Fruit fly (Drosophila melanogaster) whole organism, prepupa: ENCODE results near the gene CG12984.

Source experiments
- Blimp-1 ChIP-seq: fragments of 200-800 bp; sonication (Bioruptor generic); optimal IDR thresholded peaks from 3 replicates; lab custom pipeline; 2017; ENCODE audit warnings: missing biosample characterization, missing genetic modification characterization, mild to moderate bottlenecking, moderate library complexity, missing genetic modification reagents
- CG10631 ChIP-seq: fragments of 200-800 bp; sonication (Bioruptor generic); optimal IDR thresholded peaks from 2 replicates; lab custom pipeline; 2016; ENCODE audit warnings: missing biosample characterization, missing genetic modification characterization
- CG11762 ChIP-seq: fragments of 200-800 bp; sonication (Bioruptor generic); optimal IDR thresholded peaks from 3 replicates; lab custom pipeline; 2016; ENCODE audit warnings: missing biosample characterization, missing genetic modification characterization; ENCODE audit not compliant: insufficient read depth
- CG15336 ChIP-seq: fragments of 200-800 bp; sonication (Bioruptor generic); IDR thresholded peaks from 2 replicates; pipeline ENCODE4 v1.3.6; 2022; ENCODE audit warnings: missing biosample characterization, missing genetic modification characterization
- CG1621 ChIP-seq: fragments of 200-800 bp; sonication (Bioruptor generic); optimal IDR thresholded peaks from 3 replicates; lab custom pipeline; 2018; ENCODE audit warnings: missing biosample characterization, mild to moderate bottlenecking, missing genetic modification characterization
- CG16779 ChIP-seq: fragments of 200-800 bp; sonication (Bioruptor generic); optimal IDR thresholded peaks from 3 replicates; lab custom pipeline; 2017; ENCODE audit warnings: missing biosample characterization, mild to moderate bottlenecking, missing genetic modification characterization
- CG3032 ChIP-seq: fragments of 200-800 bp; optimal IDR thresholded peaks from 2 replicates; lab custom pipeline; 2019; ENCODE audit warnings: missing biosample characterization, mild to moderate bottlenecking, missing genetic modification characterization, moderate library complexity
- CG31627 ChIP-seq: fragments of 200-800 bp; sonication (Bioruptor generic); optimal IDR thresholded peaks from 3 replicates; lab custom pipeline; 2016; ENCODE audit warnings: missing biosample characterization, missing genetic modification characterization
- CG32006 ChIP-seq: fragments of 200-800 bp; sonication (Bioruptor generic); optimal IDR thresholded peaks from 3 replicates; lab custom pipeline; 2017; ENCODE audit warnings: missing biosample characterization, mild to moderate bottlenecking, missing genetic modification characterization
- CG34406 ChIP-seq: fragments of 200-800 bp; sonication (Bioruptor generic); optimal IDR thresholded peaks from 3 replicates; lab custom pipeline; 2016; ENCODE audit warnings: missing biosample characterization, missing genetic modification characterization
- CG6163 ChIP-seq: fragments of 200-800 bp; sonication (Bioruptor generic); IDR thresholded peaks from 3 replicates; pipeline ENCODE4 v1.3.6; 2022; ENCODE audit warnings: missing biosample characterization, missing genetic modification characterization
- CG6276 ChIP-seq: fragments of 200-800 bp; sonication (Bioruptor generic); optimal IDR thresholded peaks from 2 replicates; lab custom pipeline; 2017; ENCODE audit warnings: missing biosample characterization, mild to moderate bottlenecking, missing genetic modification characterization
- CG6792 ChIP-seq: fragments of 200-800 bp; sonication (Bioruptor generic); optimal IDR thresholded peaks from 3 replicates; lab custom pipeline; 2016; ENCODE audit warnings: missing biosample characterization, missing genetic modification characterization
- CG6808 ChIP-seq: fragments of 200-800 bp; sonication (Bioruptor generic); optimal IDR thresholded peaks from 3 replicates; lab custom pipeline; 2017; ENCODE audit warnings: missing biosample characterization, missing genetic modification characterization, mild to moderate bottlenecking, moderate library complexity, missing genetic modification reagents
- CG6854 ChIP-seq: fragments of 200-800 bp; sonication (Bioruptor generic); optimal IDR thresholded peaks from 2 replicates; lab custom pipeline; 2017; ENCODE audit warnings: missing biosample characterization, mild to moderate bottlenecking, missing genetic modification characterization
- CG7368 ChIP-seq: fragments of 200-800 bp; sonication (Bioruptor generic); optimal IDR thresholded peaks from 3 replicates; lab custom pipeline; 2016; ENCODE audit warnings: missing biosample characterization, missing genetic modification characterization
- CG8319 ChIP-seq: fragments of 200-800 bp; sonication (Bioruptor generic); optimal IDR thresholded peaks from 3 replicates; lab custom pipeline; 2016; ENCODE audit warnings: missing biosample characterization, missing genetic modification characterization
- CG8632 ChIP-seq: fragments of 200-800 bp; sonication (Bioruptor generic); optimal IDR thresholded peaks from 3 replicates; lab custom pipeline; 2016; ENCODE audit warnings: missing biosample characterization, missing genetic modification characterization
- CG9139 ChIP-seq: fragments of 200-800 bp; sonication (Bioruptor generic); optimal IDR thresholded peaks from 3 replicates; lab custom pipeline; 2017; ENCODE audit warnings: missing biosample characterization, mild to moderate bottlenecking, missing genetic modification characterization
- Ets96B ChIP-seq: fragments of 200-800 bp; optimal IDR thresholded peaks from 2 replicates; lab custom pipeline; 2019; ENCODE audit warnings: missing biosample characterization, mild to moderate bottlenecking, missing genetic modification characterization, moderate library complexity
- Gug ChIP-seq: fragments of 200-800 bp; sonication (Bioruptor generic); IDR thresholded peaks from 2 replicates; pipeline ENCODE4 v1.3.6; 2022; ENCODE audit warnings: missing biosample characterization, missing genetic modification characterization
- Hr38 ChIP-seq: sonication (Bioruptor generic); optimal IDR thresholded peaks from 2 replicates; lab custom pipeline; 2016; ENCODE audit warnings: missing biosample characterization, missing genetic modification characterization
- Hr39 ChIP-seq: fragments of 200-800 bp; sonication (Bioruptor generic); optimal IDR thresholded peaks from 2 replicates; lab custom pipeline; 2016; ENCODE audit warnings: missing biosample characterization, missing genetic modification characterization
- Lpt ChIP-seq: fragments of 200-800 bp; sonication (Bioruptor generic); optimal IDR thresholded peaks from 3 replicates; lab custom pipeline; 2016; ENCODE audit warnings: missing biosample characterization, missing genetic modification characterization
- Met ChIP-seq: fragments of 200-800 bp; sonication (Bioruptor generic); optimal IDR thresholded peaks from 3 replicates; lab custom pipeline; 2016; ENCODE audit warnings: missing biosample characterization, missing genetic modification characterization
- OdsH ChIP-seq: fragments of 200-800 bp; sonication (Bioruptor generic); optimal IDR thresholded peaks from 3 replicates; lab custom pipeline; 2016; ENCODE audit warnings: missing biosample characterization, missing genetic modification characterization
- Sox102F ChIP-seq: fragments of 200-800 bp; sonication (Bioruptor generic); optimal IDR thresholded peaks from 2 replicates; lab custom pipeline; 2016; ENCODE audit warnings: missing biosample characterization, mild to moderate bottlenecking, missing genetic modification characterization
- achi ChIP-seq: fragments of 200-800 bp; sonication (Bioruptor generic); optimal IDR thresholded peaks from 3 replicates; lab custom pipeline; 2016; ENCODE audit warnings: missing biosample characterization, missing genetic modification characterization
- acj6 ChIP-seq: fragments of 200-800 bp; sonication (Bioruptor generic); optimal IDR thresholded peaks from 3 replicates; lab custom pipeline; 2016; ENCODE audit warnings: missing biosample characterization, missing genetic modification characterization
- cyc ChIP-seq: fragments of 200-800 bp; sonication (Bioruptor generic); optimal IDR thresholded peaks from 3 replicates; lab custom pipeline; 2016; ENCODE audit warnings: missing biosample characterization, missing genetic modification characterization
- dsx ChIP-seq: fragments of 200-800 bp; optimal IDR thresholded peaks from 3 replicates; lab custom pipeline; 2019; ENCODE audit warnings: missing biosample characterization, mild to moderate bottlenecking, missing genetic modification characterization, moderate library complexity; ENCODE audit not compliant: poor library complexity, severe bottlenecking
- eg ChIP-seq: fragments of 200-800 bp; sonication (Bioruptor generic); IDR thresholded peaks from 3 replicates; pipeline ENCODE4 v1.3.6; 2022; ENCODE audit warnings: missing biosample characterization, missing genetic modification characterization
- fd59A ChIP-seq: fragments of 200-800 bp; sonication (Bioruptor generic); optimal IDR thresholded peaks from 2 replicates; lab custom pipeline; 2017; ENCODE audit warnings: missing biosample characterization, mild to moderate bottlenecking, missing genetic modification characterization, missing genetic modification reagents
- fkh ChIP-seq: fragments of 200-800 bp; sonication (Bioruptor generic); optimal IDR thresholded peaks from 3 replicates; lab custom pipeline; 2017; ENCODE audit warnings: missing biosample characterization, mild to moderate bottlenecking, missing genetic modification characterization, moderate library complexity
- pdm3 ChIP-seq: fragments of 200-800 bp; sonication (Bioruptor generic); optimal IDR thresholded peaks from 3 replicates; lab custom pipeline; 2016; ENCODE audit warnings: missing biosample characterization, missing genetic modification characterization
- salr ChIP-seq, 2 experiments: fragments of 200-800 bp; sonication (Bioruptor generic); optimal IDR thresholded peaks; 3 replicates each; lab custom pipeline; 2016 to 2018; ENCODE audit warnings: missing biosample characterization in 2 of 2, missing genetic modification characterization in 2 of 2, mild to moderate bottlenecking in 1 of 2
- ss ChIP-seq, 2 experiments: fragments of 200-800 bp; sonication (Bioruptor generic); optimal IDR thresholded peaks; 2 replicates in 1 of 2; 3 replicates in 1 of 2; lab custom pipeline; 2017 to 2018; ENCODE audit warnings: mild to moderate bottlenecking in 2 of 2, missing biosample characterization in 2 of 2, missing genetic modification characterization in 2 of 2, moderate library complexity in 1 of 2
- svp ChIP-seq: fragments of 200-800 bp; sonication (Bioruptor generic); peaks from one replicate; lab custom pipeline; 2016; ENCODE audit warnings: missing biosample characterization, missing genetic modification characterization
- topi ChIP-seq: fragments of 200-800 bp; sonication (Bioruptor generic); optimal IDR thresholded peaks from 3 replicates; lab custom pipeline; 2016; ENCODE audit warnings: missing biosample characterization, missing genetic modification characterization

CG12984 gene

dm6 chr3L:20944180-20944579 lies 47.3 kb upstream of the CG12984 start (continued):
- TF ChIP-seq acj6 (no peak), Blimp-1 (GFP tag; lab: Kevin White, UChicago) (no peak), CG31627 (no peak), CG11762 (GFP tag; lab: Kevin White, UChicago) (no peak), CG8319 (GFP tag; lab: Kevin White, UChicago) (no peak), CG15336 (no peak), CG8632 (GFP tag; lab: Kevin White, UChicago) (no peak), topi (no peak), CG7368 (no peak), pdm3 (no peak), CG6854 (peak; percentile 4), Hr38 (no peak), CG10631 (GFP tag; lab: Kevin White, UChicago) (no peak), achi (GFP tag; lab: Kevin White, UChicago) (peak; percentile 5), Sox102F (GFP tag; lab: Kevin White, UChicago) (no peak), eg (GFP tag; lab: Robert Waterston, UW) (no peak), CG1621 (tag; lab: Kevin White, UChicago) (no peak), CG32006 (GFP tag; lab: Kevin White, UChicago) (no peak), CG6808 (peak; percentile 19), Hr39 (GFP tag; lab: Kevin White, UChicago) (no peak)

dm6 chr3L:20946054-20946453 lies 45.4 kb upstream of the CG12984 start:
- TF ChIP-seq CG6808 (no peak), Ets96B (tag; lab: Kevin White, UChicago) (no peak), CG16779 (tag; lab: Kevin White, UChicago) (no peak), Sox102F (GFP tag; lab: Kevin White, UChicago) (no peak), Gug (GFP tag; lab: Robert Waterston, UW) (no peak), CG6276 (GFP tag; lab: Kevin White, UChicago) (no peak), CG8319 (GFP tag; lab: Kevin White, UChicago) (no peak), Met (GFP tag; lab: Kevin White, UChicago) (no peak), salr (GFP tag; optimal IDR thresholded peaks at IDR 0.05; lab: Kevin White, UChicago) (no peak), fkh (no peak), CG3032 (tag; lab: Kevin White, UChicago) (no peak), CG6163 (no peak), dsx (no peak), fd59A (GFP tag; lab: Kevin White, UChicago) (no peak), CG6792 (GFP tag; lab: Kevin White, UChicago) (no peak), CG9139 (GFP tag; lab: Kevin White, UChicago) (no peak), cyc (GFP tag; lab: Kevin White, UChicago) (no peak), OdsH (GFP tag; lab: Kevin White, UChicago) (no peak)
- TF ChIP-seq, all 60 proteins: peak for 0

- TF ChIP-seq pdm3: no peak
- TF ChIP-seq eg (GFP tag; lab: Robert Waterston, UW): 0 out of 3 replicates have a peak, but pooled peaks have one; percentile 3
- TF ChIP-seq ss (GFP tag; optimal IDR thresholded peaks at IDR 0.05; lab: Kevin White, UChicago): peak in 1 of 2 experiments; percentile 35
- TF ChIP-seq CG8632 (GFP tag; lab: Kevin White, UChicago): no peak
- TF ChIP-seq CG34406 (GFP tag; lab: Kevin White, UChicago): no peak
- no peak for TF ChIP-seq Ets96B (tag; lab: Kevin White, UChicago)
- no peak for TF ChIP-seq Lpt (GFP tag; lab: Kevin White, UChicago)
- no peak for TF ChIP-seq CG7368
- TF ChIP-seq fkh: no peak
- TF ChIP-seq svp (GFP tag; lab: Kevin White, UChicago): peak; percentile 63
These were observed 44.5 kb upstream of the CG12984 start for dm6 chr3L:20946944-20947343.
